In the genomic region with DNA sequence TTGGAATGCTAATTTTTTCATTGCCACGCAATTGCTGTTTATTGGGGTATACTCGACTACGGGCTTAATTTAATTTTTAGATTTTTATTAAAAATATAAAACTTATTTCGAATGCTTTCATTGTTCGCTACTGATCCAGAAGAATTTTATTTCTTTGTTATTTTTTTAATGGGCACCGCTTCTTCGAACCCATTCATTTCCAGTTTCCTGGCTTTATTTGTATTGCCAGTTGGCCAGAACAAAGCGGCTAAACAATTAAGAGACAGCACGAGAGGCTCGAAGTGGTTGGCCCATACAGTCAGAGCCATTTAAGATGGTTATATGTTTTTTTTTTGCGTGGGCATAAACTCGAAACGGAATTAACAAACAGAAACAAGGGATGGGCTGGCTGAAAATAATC, we compare ENCODE assay signal across 1 fruit fly cellular context.
TF ChIP-seq lines count a peak whose summit lies in the region.

No protein-coding gene starts in this region.

TF ChIP-seq in whole organism, embryonic, 481 proteins besides CTCF, POLR2A, EP300 and RAD21 (continued from another document):
- TF ChIP-seq gem (tag; optimal IDR thresholded peaks at IDR 0.05; lab: Kevin White, UChicago) (peak; percentile 86), CG8765 (GFP tag; IDR thresholded peaks at IDR 0.05; lab: Robert Waterston, UW) (peak; percentile 32; the same call in 1 of the 2 replicates), Deaf1 (tag; optimal IDR thresholded peaks at IDR 0.05; lab: Kevin White, UChicago) (peak; percentile 50), CG18011 (GFP tag; optimal IDR thresholded peaks at IDR 0.05; lab: Kevin White, UChicago) (peak; percentile 42), gcm (GFP tag; optimal IDR thresholded peaks at IDR 0.05; lab: Kevin White, UChicago) (no peak), Ets65A (GFP tag; lab: Kevin White, UChicago) (peak; percentile 74), CG14860 (GFP tag; IDR thresholded peaks at IDR 0.05; lab: Robert Waterston, UW; ENCODE audit: partially characterized antibody) (no peak), HLH3B (GFP tag; IDR thresholded peaks at IDR 0.05; lab: Robert Waterston, UW) (peak; percentile 76), gsb (GFP tag; IDR thresholded peaks at IDR 0.05; lab: Robert Waterston, UW) (peak; percentile 77), CG7963 (GFP tag; IDR thresholded peaks at IDR 0.05; lab: Robert Waterston, UW; ENCODE audit: partially characterized antibody) (no peak), CG14014 (GFP tag; IDR thresholded peaks at IDR 0.05; lab: Robert Waterston, UW) (peak; percentile 87), ind (GFP tag; optimal IDR thresholded peaks at IDR 0.05; lab: Kevin White, UChicago) (peak; percentile 70), br (optimal IDR thresholded peaks at IDR 0.05; lab: Kevin White, UChicago) (no peak), CG5180 (GFP tag; optimal IDR thresholded peaks at IDR 0.05; lab: Kevin White, UChicago) (peak; percentile 12), CG9215 (GFP tag; IDR thresholded peaks at IDR 0.05; lab: Robert Waterston, UW) (peak; percentile 68), CG14710 (tag; optimal IDR thresholded peaks at IDR 0.05; lab: Kevin White, UChicago) (peak; percentile 36), CG17829 (tag; optimal IDR thresholded peaks at IDR 0.05; lab: Kevin White, UChicago) (peak; percentile 71), nom (GFP tag; optimal IDR thresholded peaks at IDR 0.05; lab: Kevin White, UChicago) (peak; percentile 34), Antp (GFP tag; optimal IDR thresholded peaks at IDR 0.05; lab: Kevin White, UChicago) (peak; percentile 10), slp2 (GFP tag; optimal IDR thresholded peaks at IDR 0.05; lab: Kevin White, UChicago) (peak; percentile 12), CG11085 (GFP tag; IDR thresholded peaks at IDR 0.05; lab: Robert Waterston, UW) (peak; percentile 77), cwo (GFP tag; optimal IDR thresholded peaks at IDR 0.05; lab: Kevin White, UChicago) (peak; percentile 74), CG3838 (GFP tag; optimal IDR thresholded peaks at IDR 0.05; lab: Kevin White, UChicago) (peak; percentile 5), sob (GFP tag; IDR thresholded peaks at IDR 0.05; lab: Robert Waterston, UW) (peak; percentile 88), Dp (GFP tag; optimal IDR thresholded peaks at IDR 0.05; lab: Kevin White, UChicago) (no peak), CG10959 (GFP tag; IDR thresholded peaks at IDR 0.05; lab: Robert Waterston, UW) (peak; percentile 57), Fer1 (GFP tag; optimal IDR thresholded peaks at IDR 0.05; lab: Kevin White, UChicago) (peak; percentile 73), chinmo (GFP tag; IDR thresholded peaks at IDR 0.05; lab: Robert Waterston, UW; ENCODE audit: partially characterized antibody) (peak; percentile 23; the same call in 1 of the 4 replicates), CG3407 (GFP tag; optimal IDR thresholded peaks at IDR 0.05; lab: Kevin White, UChicago) (peak; percentile 10), bowl (GFP tag; IDR thresholded peaks at IDR 0.05; lab: Robert Waterston, UW) (no peak), zfh1 (GFP tag; IDR thresholded peaks at IDR 0.05; lab: Robert Waterston, UW) (peak; percentile 82), Dad (GFP tag; optimal IDR thresholded peaks at IDR 0.05; lab: Kevin White, UChicago) (peak; percentile 40), sisA (GFP tag; IDR thresholded peaks at IDR 0.05; lab: Robert Waterston, UW) (peak; percentile 70), dmrt99B (tag; optimal IDR thresholded peaks at IDR 0.05; lab: Kevin White, UChicago) (peak; percentile 81), CG18764 (GFP tag; optimal IDR thresholded peaks at IDR 0.05; lab: Kevin White, UChicago) (peak; percentile 62), CG14667 (GFP tag; IDR thresholded peaks at IDR 0.05; lab: Robert Waterston, UW) (peak; percentile 55), pzg (GFP tag; optimal IDR thresholded peaks at IDR 0.05; lab: Kevin White, UChicago) (no peak), vfl (GFP tag; optimal IDR thresholded peaks at IDR 0.05; lab: Kevin White, UChicago) (peak; percentile 55), CG15601 (tag; optimal IDR thresholded peaks at IDR 0.05; lab: Kevin White, UChicago) (peak; percentile 39), CG15073 (GFP tag; optimal IDR thresholded peaks at IDR 0.05; lab: Kevin White, UChicago) (no peak), stc (GFP tag; IDR thresholded peaks at IDR 0.05; lab: Robert Waterston, UW) (peak; percentile 77), Nf-YC (tag; optimal IDR thresholded peaks at IDR 0.05; lab: Kevin White, UChicago) (no peak), sd (tag; optimal IDR thresholded peaks at IDR 0.05; lab: Kevin White, UChicago) (peak; percentile 82), Opbp (GFP tag; IDR thresholded peaks at IDR 0.05; lab: Robert Waterston, UW; ENCODE audit: partially characterized antibody) (no peak), Max (GFP tag; optimal IDR thresholded peaks at IDR 0.05; lab: Kevin White, UChicago) (peak; percentile 81), Nf-YB (GFP tag; optimal IDR thresholded peaks at IDR 0.05; lab: Kevin White, UChicago) (peak; percentile 32), MBD-R2 (GFP tag; IDR thresholded peaks at IDR 0.05; lab: Robert Waterston, UW) (peak; percentile 58; the same call in 1 of the 2 replicates), ci (GFP tag; IDR thresholded peaks at IDR 0.05; lab: Robert Waterston, UW) (peak; percentile 83), CG4404 (GFP tag; IDR thresholded peaks at IDR 0.05; lab: Robert Waterston, UW) (peak; percentile 48), odd (GFP tag; optimal IDR thresholded peaks at IDR 0.05; lab: Kevin White, UChicago) (peak; percentile 41), en (GFP tag; optimal IDR thresholded peaks at IDR 0.05; lab: Kevin White, UChicago) (no peak), nau (GFP tag; optimal IDR thresholded peaks at IDR 0.05; lab: Kevin White, UChicago) (peak; percentile 67), crc (GFP tag; optimal IDR thresholded peaks at IDR 0.05; lab: Kevin White, UChicago) (peak; percentile 2), NK7.1 (GFP tag; optimal IDR thresholded peaks at IDR 0.05; lab: Kevin White, UChicago) (no peak), CG16815 (GFP tag; optimal IDR thresholded peaks at IDR 0.05; lab: Kevin White, UChicago) (peak; percentile 48), CG30403 (GFP tag; optimal IDR thresholded peaks at IDR 0.05; lab: Kevin White, UChicago) (peak; percentile 79), CG2202 (tag; optimal IDR thresholded peaks at IDR 0.05; lab: Kevin White, UChicago) (no peak), sug (tag; optimal IDR thresholded peaks at IDR 0.05; lab: Kevin White, UChicago) (peak; percentile 51), Scr (GFP tag; IDR thresholded peaks at IDR 0.05; lab: Robert Waterston, UW; ENCODE audit: partially characterized antibody) (no peak), zen (tag; optimal IDR thresholded peaks at IDR 0.05; lab: Kevin White, UChicago) (peak; percentile 66), CG11560 (tag; IDR thresholded peaks at IDR 0.05; lab: Robert Waterston, UW) (peak; percentile 62; the same call in 2 of the 3 replicates), CG15479 (GFP tag; optimal IDR thresholded peaks at IDR 0.05; lab: Kevin White, UChicago) (no peak), PHDP (tag; optimal IDR thresholded peaks at IDR 0.05; lab: Kevin White, UChicago) (peak; percentile 78), Pdp1 (GFP tag; optimal IDR thresholded peaks at IDR 0.05; lab: Kevin White, UChicago) (peak; percentile 49 to 67), gfzf (GFP tag; optimal IDR thresholded peaks at IDR 0.05; lab: Kevin White, UChicago) (no peak), amos (GFP tag; IDR thresholded peaks at IDR 0.05; lab: Robert Waterston, UW; ENCODE audit: partially characterized antibody) (no peak), CG7928 (GFP tag; optimal IDR thresholded peaks at IDR 0.05; lab: Kevin White, UChicago) (peak; percentile 49), CG15514 (GFP tag; optimal IDR thresholded peaks at IDR 0.05; lab: Kevin White, UChicago) (peak; percentile 69), sc (optimal IDR thresholded peaks at IDR 0.05; lab: Kevin White, UChicago) (no peak), sc (GFP tag; optimal IDR thresholded peaks at IDR 0.05; lab: Kevin White, UChicago) (peak; percentile 32), CG4820 (GFP tag; optimal IDR thresholded peaks at IDR 0.05; lab: Kevin White, UChicago) (peak; percentile 52), row (GFP tag; IDR thresholded peaks at IDR 0.05; lab: Robert Waterston, UW) (peak; percentile 86), chn (GFP tag; optimal IDR thresholded peaks at IDR 0.05; lab: Kevin White, UChicago) (peak; percentile 56), dati (GFP tag; IDR thresholded peaks at IDR 0.05; lab: Robert Waterston, UW) (no peak), CG34422 (GFP tag; IDR thresholded peaks at IDR 0.05; lab: Robert Waterston, UW) (peak; percentile 83), CG7357 (GFP tag; IDR thresholded peaks at IDR 0.05; lab: Robert Waterston, UW) (peak; percentile 57; the same call in 2 of the 3 replicates), tgo (GFP tag; IDR thresholded peaks at IDR 0.05; lab: Robert Waterston, UW) (peak; percentile 83), Hand (GFP tag; optimal IDR thresholded peaks at IDR 0.05; lab: Kevin White, UChicago) (peak; percentile 54), slou (GFP tag; optimal IDR thresholded peaks at IDR 0.05; lab: Kevin White, UChicago) (peak; percentile 50), CG6683 (GFP tag; optimal IDR thresholded peaks at IDR 0.05; lab: Kevin White, UChicago) (peak; percentile 62), CG31441 (GFP tag; IDR thresholded peaks at IDR 0.05; lab: Robert Waterston, UW) (peak; percentile 77), CG32767 (GFP tag; IDR thresholded peaks at IDR 0.05; lab: Robert Waterston, UW) (peak; percentile 53; the same call in 1 of the 2 replicates), CG2678 (tag; optimal IDR thresholded peaks at IDR 0.05; lab: Kevin White, UChicago) (peak; percentile 87), B-H1 (GFP tag; IDR thresholded peaks at IDR 0.05; lab: Robert Waterston, UW) (peak; percentile 53; the same call in 1 of the 3 replicates), ken (GFP tag; IDR thresholded peaks at IDR 0.05; lab: Robert Waterston, UW) (peak; percentile 53; the same call in 1 of the 3 replicates), CG1792 (GFP tag; optimal IDR thresholded peaks at IDR 0.05; lab: Kevin White, UChicago) (no peak), sqz (GFP tag; optimal IDR thresholded peaks at IDR 0.05; lab: Kevin White, UChicago) (peak; percentile 22), CG6175 (GFP tag; IDR thresholded peaks at IDR 0.05; lab: Robert Waterston, UW) (peak; percentile 69; the same call in 2 of the 3 replicates), CG1024 (GFP tag; IDR thresholded peaks at IDR 0.05; lab: Robert Waterston, UW) (peak; percentile 54; the same call in 1 of the 2 replicates), fd96Cb (tag; optimal IDR thresholded peaks at IDR 0.05; lab: Kevin White, UChicago) (peak; percentile 69), CG10274 (GFP tag; optimal IDR thresholded peaks at IDR 0.05; lab: Kevin White, UChicago) (peak; percentile 56), zfh2 (GFP tag; optimal IDR thresholded peaks at IDR 0.05; lab: Kevin White, UChicago) (peak; percentile 76), CG8924 (tag; optimal IDR thresholded peaks at IDR 0.05; lab: Kevin White, UChicago) (peak; percentile 72), CG4730 (GFP tag; IDR thresholded peaks at IDR 0.05; lab: Robert Waterston, UW) (peak; percentile 79), Xrp1 (GFP tag; IDR thresholded peaks at IDR 0.05; lab: Robert Waterston, UW) (peak; percentile 86), z (GFP tag; IDR thresholded peaks at IDR 0.05; lab: Robert Waterston, UW) (no peak), Ssrp (tag; optimal IDR thresholded peaks at IDR 0.05; lab: Kevin White, UChicago) (peak; percentile 43), Camta (GFP tag; optimal IDR thresholded peaks at IDR 0.05; lab: Kevin White, UChicago) (peak; percentile 12)
